Fruit fly (Drosophila melanogaster) whole organism, adult: ENCODE measurements around the gene CAH4.

ENCODE experiments used
- CG33017 ChIP-seq: fragments of 200-800 bp; sonication (Bioruptor generic); optimal IDR thresholded peaks from 2 replicates; lab custom pipeline; 2018; ENCODE audit warnings: missing biosample characterization, mild to moderate bottlenecking, missing genetic modification characterization, moderate library complexity
- kay ChIP-seq: fragments of 200-800 bp; sonication (Bioruptor generic); peaks from one replicate; lab custom pipeline; 2016; ENCODE audit warnings: missing biosample characterization, missing genetic modification characterization, borderline replicate concordance

- TF ChIP-seq CG33017 (peak; percentile 37), kay (GFP tag; lab: Kevin White, UChicago) (peak; percentile 62)
These were observed 27.4 kb downstream of the CAH4 start, which contains the start of the genes Kaz and CG43273 for dm6 chr3R:24829887-24830351.
